Fruit fly (Drosophila melanogaster) whole organism, prepupa: ENCODE results near the gene CG13063.
A peak's percentile ranks its signal among the peaks of the same experiment; 100 is the strongest.

Source experiments
- Blimp-1 ChIP-seq: fragments of 200-800 bp; sonication (Bioruptor generic); optimal IDR thresholded peaks from 3 replicates; lab custom pipeline; 2017; ENCODE audit warnings: missing biosample characterization, missing genetic modification characterization, mild to moderate bottlenecking, moderate library complexity, missing genetic modification reagents
- CG10631 ChIP-seq: fragments of 200-800 bp; sonication (Bioruptor generic); optimal IDR thresholded peaks from 2 replicates; lab custom pipeline; 2016; ENCODE audit warnings: missing biosample characterization, missing genetic modification characterization
- CG10669 ChIP-seq: fragments of 200-800 bp; sonication (Bioruptor generic); optimal IDR thresholded peaks from 3 replicates; lab custom pipeline; 2018; ENCODE audit warnings: missing biosample characterization, mild to moderate bottlenecking, missing genetic modification characterization, moderate library complexity
- CG11294 ChIP-seq: fragments of 200-800 bp; sonication (Bioruptor generic); IDR thresholded peaks from 2 replicates; pipeline ENCODE4 v1.3.6; 2022; ENCODE audit warnings: missing biosample characterization, missing genetic modification characterization
- CG11762 ChIP-seq: fragments of 200-800 bp; sonication (Bioruptor generic); optimal IDR thresholded peaks from 3 replicates; lab custom pipeline; 2016; ENCODE audit warnings: missing biosample characterization, missing genetic modification characterization; ENCODE audit not compliant: insufficient read depth
- CG11902 ChIP-seq: fragments of 200-800 bp; sonication (Bioruptor generic); optimal IDR thresholded peaks from 3 replicates; lab custom pipeline; 2016; ENCODE audit warnings: missing biosample characterization, missing genetic modification characterization
- CG15336 ChIP-seq: fragments of 200-800 bp; sonication (Bioruptor generic); IDR thresholded peaks from 2 replicates; pipeline ENCODE4 v1.3.6; 2022; ENCODE audit warnings: missing biosample characterization, missing genetic modification characterization
- CG1621 ChIP-seq: fragments of 200-800 bp; sonication (Bioruptor generic); optimal IDR thresholded peaks from 3 replicates; lab custom pipeline; 2018; ENCODE audit warnings: missing biosample characterization, mild to moderate bottlenecking, missing genetic modification characterization
- CG16779 ChIP-seq: fragments of 200-800 bp; sonication (Bioruptor generic); optimal IDR thresholded peaks from 3 replicates; lab custom pipeline; 2017; ENCODE audit warnings: missing biosample characterization, mild to moderate bottlenecking, missing genetic modification characterization
- CG32006 ChIP-seq: fragments of 200-800 bp; sonication (Bioruptor generic); optimal IDR thresholded peaks from 3 replicates; lab custom pipeline; 2017; ENCODE audit warnings: missing biosample characterization, mild to moderate bottlenecking, missing genetic modification characterization
- CG34406 ChIP-seq: fragments of 200-800 bp; sonication (Bioruptor generic); optimal IDR thresholded peaks from 3 replicates; lab custom pipeline; 2016; ENCODE audit warnings: missing biosample characterization, missing genetic modification characterization
- CG3919 ChIP-seq: fragments of 200-800 bp; sonication (Bioruptor generic); optimal IDR thresholded peaks from 3 replicates; lab custom pipeline; 2016; ENCODE audit warnings: missing biosample characterization, missing genetic modification characterization
- CG6163 ChIP-seq: fragments of 200-800 bp; sonication (Bioruptor generic); IDR thresholded peaks from 3 replicates; pipeline ENCODE4 v1.3.6; 2022; ENCODE audit warnings: missing biosample characterization, missing genetic modification characterization
- CG6276 ChIP-seq: fragments of 200-800 bp; sonication (Bioruptor generic); optimal IDR thresholded peaks from 2 replicates; lab custom pipeline; 2017; ENCODE audit warnings: missing biosample characterization, mild to moderate bottlenecking, missing genetic modification characterization
- CG6792 ChIP-seq: fragments of 200-800 bp; sonication (Bioruptor generic); optimal IDR thresholded peaks from 3 replicates; lab custom pipeline; 2016; ENCODE audit warnings: missing biosample characterization, missing genetic modification characterization
- CG6808 ChIP-seq: fragments of 200-800 bp; sonication (Bioruptor generic); optimal IDR thresholded peaks from 3 replicates; lab custom pipeline; 2017; ENCODE audit warnings: missing biosample characterization, missing genetic modification characterization, mild to moderate bottlenecking, moderate library complexity, missing genetic modification reagents
- CG8119 ChIP-seq: fragments of 200-800 bp; sonication (Bioruptor generic); IDR thresholded peaks from 3 replicates; pipeline ENCODE4 v1.3.6; 2022; ENCODE audit warnings: missing biosample characterization, missing genetic modification characterization
- CG8319 ChIP-seq: fragments of 200-800 bp; sonication (Bioruptor generic); optimal IDR thresholded peaks from 3 replicates; lab custom pipeline; 2016; ENCODE audit warnings: missing biosample characterization, missing genetic modification characterization
- Eip78C ChIP-seq: fragments of 200-800 bp; sonication (Bioruptor generic); peaks from one replicate; lab custom pipeline; 2016; ENCODE audit warnings: missing biosample characterization, missing genetic modification characterization
- Ets21C ChIP-seq: fragments of 200-800 bp; sonication (Bioruptor generic); optimal IDR thresholded peaks from 3 replicates; lab custom pipeline; 2016; ENCODE audit warnings: missing biosample characterization, missing genetic modification characterization
- Ets96B ChIP-seq: fragments of 200-800 bp; optimal IDR thresholded peaks from 2 replicates; lab custom pipeline; 2019; ENCODE audit warnings: missing biosample characterization, mild to moderate bottlenecking, missing genetic modification characterization, moderate library complexity
- Hr4 ChIP-seq: fragments of 200-800 bp; sonication (Bioruptor generic); optimal IDR thresholded peaks from 3 replicates; lab custom pipeline; 2016; ENCODE audit warnings: missing biosample characterization, missing genetic modification characterization
- OdsH ChIP-seq: fragments of 200-800 bp; sonication (Bioruptor generic); optimal IDR thresholded peaks from 3 replicates; lab custom pipeline; 2016; ENCODE audit warnings: missing biosample characterization, missing genetic modification characterization
- Sox102F ChIP-seq: fragments of 200-800 bp; sonication (Bioruptor generic); optimal IDR thresholded peaks from 2 replicates; lab custom pipeline; 2016; ENCODE audit warnings: missing biosample characterization, mild to moderate bottlenecking, missing genetic modification characterization
- Sox15 ChIP-seq: fragments of 200-800 bp; sonication (Bioruptor generic); optimal IDR thresholded peaks from 3 replicates; lab custom pipeline; 2016; ENCODE audit warnings: missing biosample characterization, missing genetic modification characterization
- achi ChIP-seq: fragments of 200-800 bp; sonication (Bioruptor generic); optimal IDR thresholded peaks from 3 replicates; lab custom pipeline; 2016; ENCODE audit warnings: missing biosample characterization, missing genetic modification characterization
- acj6 ChIP-seq: fragments of 200-800 bp; sonication (Bioruptor generic); optimal IDR thresholded peaks from 3 replicates; lab custom pipeline; 2016; ENCODE audit warnings: missing biosample characterization, missing genetic modification characterization
- dac ChIP-seq: fragments of 200-800 bp; sonication (Bioruptor generic); optimal IDR thresholded peaks from 2 replicates; lab custom pipeline; 2017; ENCODE audit warnings: missing biosample characterization, mild to moderate bottlenecking, missing genetic modification characterization
- eg ChIP-seq: fragments of 200-800 bp; sonication (Bioruptor generic); IDR thresholded peaks from 3 replicates; pipeline ENCODE4 v1.3.6; 2022; ENCODE audit warnings: missing biosample characterization, missing genetic modification characterization
- fd85E ChIP-seq: fragments of 200-800 bp; sonication (Bioruptor generic); optimal IDR thresholded peaks from 3 replicates; lab custom pipeline; 2016; ENCODE audit warnings: missing biosample characterization, missing genetic modification characterization
- fkh ChIP-seq: fragments of 200-800 bp; sonication (Bioruptor generic); optimal IDR thresholded peaks from 3 replicates; lab custom pipeline; 2017; ENCODE audit warnings: missing biosample characterization, mild to moderate bottlenecking, missing genetic modification characterization, moderate library complexity
- pdm3 ChIP-seq: fragments of 200-800 bp; sonication (Bioruptor generic); optimal IDR thresholded peaks from 3 replicates; lab custom pipeline; 2016; ENCODE audit warnings: missing biosample characterization, missing genetic modification characterization
- spab ChIP-seq: fragments of 200-800 bp; sonication (Bioruptor generic); optimal IDR thresholded peaks from 2 replicates; lab custom pipeline; 2017; ENCODE audit warnings: missing biosample characterization, mild to moderate bottlenecking, missing genetic modification characterization, missing genetic modification reagents
- ss ChIP-seq, 2 experiments: fragments of 200-800 bp; sonication (Bioruptor generic); optimal IDR thresholded peaks; 2 replicates in 1 of 2; 3 replicates in 1 of 2; lab custom pipeline; 2017 to 2018; ENCODE audit warnings: mild to moderate bottlenecking in 2 of 2, missing biosample characterization in 2 of 2, missing genetic modification characterization in 2 of 2, moderate library complexity in 1 of 2
- vri ChIP-seq: fragments of 200-800 bp; sonication (Bioruptor generic); optimal IDR thresholded peaks from 3 replicates; lab custom pipeline; 2016; ENCODE audit warnings: missing biosample characterization, mild to moderate bottlenecking, missing genetic modification characterization

CG13063 gene

DNA sequence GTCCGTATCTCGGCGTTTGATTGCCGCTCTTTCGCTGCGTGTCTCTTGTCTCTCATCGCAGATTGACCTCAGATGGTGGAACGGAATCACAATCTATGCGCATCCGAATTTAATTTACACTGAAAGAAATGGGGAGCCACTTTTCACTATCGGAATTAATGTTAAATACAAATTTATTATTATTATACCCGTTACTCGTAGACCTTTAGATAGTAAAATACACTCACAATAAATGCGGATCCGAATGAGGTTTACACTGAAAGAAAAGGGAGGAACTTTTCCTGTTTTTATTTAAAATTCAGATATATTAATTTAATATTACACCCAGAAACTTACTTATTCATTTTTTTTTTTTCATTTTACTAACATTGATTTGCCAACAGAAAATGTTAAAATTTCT lies 17.3 kb upstream of the CG13063 start:
- peak; percentile 15 for TF ChIP-seq CG11762 (GFP tag; lab: Kevin White, UChicago)
- TF ChIP-seq acj6, result peak; percentile 30
- TF ChIP-seq CG34406, result peak; percentile 5
- TF ChIP-seq eg (GFP tag; lab: Robert Waterston, UW), result peak; percentile 14; the same call in 1 of the 3 replicates
- peak; percentile 12 for TF ChIP-seq spab
- no peak for TF ChIP-seq Sox102F (GFP tag; lab: Kevin White, UChicago)
- TF ChIP-seq dac, result no peak
- TF ChIP-seq CG1621 (tag; lab: Kevin White, UChicago), result peak; percentile 12
- peak; percentile 14 for TF ChIP-seq Ets96B (tag; lab: Kevin White, UChicago)
- TF ChIP-seq CG10631 (GFP tag; lab: Kevin White, UChicago), result peak; percentile 33
- TF ChIP-seq CG32006 (GFP tag; lab: Kevin White, UChicago), result peak; percentile 25
- TF ChIP-seq CG11902 (GFP tag; lab: Kevin White, UChicago), result no peak
- 0 out of 3 replicates have a peak, but pooled peaks have one; percentile 45 for TF ChIP-seq CG6163 (GFP tag; lab: Robert Waterston, UW)
- TF ChIP-seq CG10669, result peak; percentile 4
- TF ChIP-seq Hr4 (GFP tag; lab: Kevin White, UChicago), result peak; percentile 18
- TF ChIP-seq CG8119 (GFP tag; lab: Robert Waterston, UW), result peak; percentile 46; the same call in 1 of the 3 replicates
- TF ChIP-seq CG15336 (GFP tag; lab: Robert Waterston, UW), result peak; percentile 8; the same call in 1 of the 2 replicates
- no peak for TF ChIP-seq CG6276 (GFP tag; lab: Kevin White, UChicago)
- peak; percentile 26 for TF ChIP-seq OdsH
- peak; percentile 23 for TF ChIP-seq achi (GFP tag; lab: Kevin White, UChicago)
- TF ChIP-seq pdm3 (GFP tag; lab: Kevin White, UChicago), result peak; percentile 10
- no peak for TF ChIP-seq ss (GFP tag; optimal IDR thresholded peaks at IDR 0.05; lab: Kevin White, UChicago)
- TF ChIP-seq Eip78C, result peak; percentile 73
- TF ChIP-seq fd85E (GFP tag; lab: Kevin White, UChicago), result no peak

DNA sequence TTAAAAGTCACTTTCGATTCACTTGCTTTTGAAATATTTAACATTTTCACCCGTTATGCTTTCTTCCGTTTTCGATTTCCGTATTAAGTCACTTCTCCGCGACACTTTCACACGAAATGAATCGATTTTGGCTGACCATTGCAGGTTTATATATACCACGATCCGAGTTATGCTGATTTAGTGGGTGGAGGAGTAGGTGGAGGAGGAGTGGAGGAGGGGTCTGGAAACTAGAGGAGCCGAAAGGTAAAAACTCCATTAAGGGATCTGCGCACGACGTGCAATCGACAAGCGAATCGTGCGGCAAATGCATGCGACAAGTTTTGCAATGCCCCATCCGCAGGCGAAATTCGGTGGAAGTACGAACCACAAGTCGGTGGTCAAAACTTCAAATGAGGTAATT lies 15.6 kb upstream of the CG13063 start, which contains the start of gene CG13045:
Gene CG13045 (minus strand): TSS at position 101 of the 400 bp plus-strand sequence.
- TF ChIP-seq Sox15 (GFP tag; lab: Kevin White, UChicago) (no peak), CG34406 (no peak), fd85E (GFP tag; lab: Kevin White, UChicago) (no peak), CG32006 (GFP tag; lab: Kevin White, UChicago) (no peak), Ets21C (no peak)
- TF ChIP-seq, all 60 proteins: peak for 0

DNA sequence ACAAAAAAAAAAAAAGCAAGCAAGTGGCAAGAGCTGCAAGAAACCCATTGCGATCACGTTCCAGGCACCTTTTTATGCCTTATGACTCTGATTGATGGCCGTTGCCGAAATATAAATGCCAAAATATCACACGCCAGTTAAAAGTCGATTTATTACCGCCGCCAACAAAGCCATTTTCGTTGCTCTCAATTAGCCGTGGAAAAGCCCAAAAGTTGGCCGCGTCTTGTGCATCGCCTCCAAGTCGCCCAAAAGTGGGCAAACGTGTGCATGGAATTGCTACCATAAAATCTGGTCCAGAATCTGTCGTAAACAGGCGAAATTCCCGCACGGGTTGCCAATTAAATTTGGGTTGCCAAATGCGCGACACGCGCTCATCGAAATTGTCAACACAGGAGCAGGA lies 14.7 kb upstream of the CG13063 start:
- TF ChIP-seq CG6792 (GFP tag; lab: Kevin White, UChicago) (no peak), CG6163 (GFP tag; lab: Robert Waterston, UW) (0 out of 3 replicates have a peak, but pooled peaks have one; percentile 30), CG3919 (peak; percentile 22), CG16779 (tag; lab: Kevin White, UChicago) (no peak)

DNA sequence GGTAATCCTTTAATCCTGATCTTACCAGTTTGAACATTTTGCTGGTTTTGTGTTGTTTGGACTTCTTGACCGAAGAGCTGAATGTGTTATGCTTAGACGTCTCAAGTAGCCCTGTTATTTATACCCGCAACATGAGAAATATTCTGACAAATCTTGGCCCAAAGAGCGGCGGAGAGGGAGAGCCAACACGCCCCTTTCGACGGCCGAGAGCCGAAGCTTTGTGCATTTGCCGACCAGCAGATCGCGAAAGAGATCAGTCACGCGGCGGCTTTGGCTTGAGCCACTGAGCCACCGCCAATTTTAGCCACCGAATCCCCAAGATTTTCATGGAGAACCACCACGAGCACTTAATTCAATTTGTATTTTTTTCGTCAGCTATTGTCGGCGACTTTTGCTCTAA lies 11.0 kb upstream of the CG13063 start, which contains the start of gene CG4962:
Gene CG4962 (minus strand): TSS at position 101 of the 400 bp plus-strand sequence.
- TF ChIP-seq CG15336 (GFP tag; lab: Robert Waterston, UW) (no peak), Sox15 (GFP tag; lab: Kevin White, UChicago) (no peak), Ets96B (tag; lab: Kevin White, UChicago) (no peak), fkh (GFP tag; lab: Kevin White, UChicago) (no peak), CG6808 (no peak), vri (GFP tag; lab: Kevin White, UChicago) (no peak), CG6792 (GFP tag; lab: Kevin White, UChicago) (no peak), achi (GFP tag; lab: Kevin White, UChicago) (no peak), spab (no peak)

DNA sequence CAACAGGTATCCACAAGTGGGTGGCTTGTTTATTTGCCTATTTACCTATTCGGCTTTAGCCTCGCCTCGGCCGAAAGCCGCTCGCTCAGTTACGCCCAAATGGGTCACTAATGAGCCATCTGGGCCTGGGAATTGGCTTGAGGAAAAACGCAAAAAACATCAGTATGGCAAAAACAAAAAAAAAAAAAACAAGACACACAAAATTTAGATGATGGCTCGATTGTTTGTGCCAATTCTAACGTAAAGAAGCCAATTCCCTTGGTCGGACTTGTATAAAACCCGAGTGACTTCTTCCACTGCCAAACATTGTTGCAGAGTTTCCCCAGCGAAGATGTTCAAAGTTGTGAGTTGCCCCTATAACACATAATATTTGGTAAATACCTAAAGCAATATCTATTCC lies 5.2 kb upstream of the CG13063 start, which contains the start of gene CG4982:
Gene CG4982 (plus strand): TSS at position 301 of the 400 bp plus-strand sequence.
- TF ChIP-seq Blimp-1 (no peak), CG11294 (GFP tag; lab: Robert Waterston, UW) (no peak), CG8319 (no peak)
